Fruit fly (Drosophila melanogaster): Measurements from ENCODE around the gene ScsbetaA.

ScsbetaA gene

dm6 chr3R:8931777-8932345 is 6.7 kb upstream of the ScsbetaA start, which contains the start of gene pyd (continued):
- TF ChIP-seq CG17802 (tag; optimal IDR thresholded peaks at IDR 0.05) (peak; percentile 39), lbe (GFP tag; optimal IDR thresholded peaks at IDR 0.05) (peak; percentile 3), HmgD (GFP tag; optimal IDR thresholded peaks at IDR 0.05) (peak; percentile 75), tx (GFP tag; optimal IDR thresholded peaks at IDR 0.05) (peak; percentile 49), ranshi (GFP tag; IDR thresholded peaks at IDR 0.05) (0 out of 2 replicates have a peak, but pooled peaks have one; percentile 41), CG2202 (tag; optimal IDR thresholded peaks at IDR 0.05) (peak; percentile 19), schlank (tag; optimal IDR thresholded peaks at IDR 0.05) (peak; percentile 40), Drgx (GFP tag; IDR thresholded peaks at IDR 0.05) (no peak; the same call in 1 of the 2 replicates), Hand (GFP tag; optimal IDR thresholded peaks at IDR 0.05) (no peak), p53 (GFP tag; optimal IDR thresholded peaks at IDR 0.05) (peak; percentile 43), CG31441 (GFP tag; IDR thresholded peaks at IDR 0.05) (peak; percentile 44), CG9932 (GFP tag; IDR thresholded peaks at IDR 0.05) (peak; percentile 63), CG3281 (GFP tag; optimal IDR thresholded peaks at IDR 0.05) (peak; percentile 59), nmo (GFP tag; optimal IDR thresholded peaks at IDR 0.05) (peak; percentile 76), tio (GFP tag; optimal IDR thresholded peaks at IDR 0.05) (no peak), CG1233 (GFP tag; optimal IDR thresholded peaks at IDR 0.05) (peak; percentile 75), Mes4 (GFP tag; optimal IDR thresholded peaks at IDR 0.05) (peak; percentile 7), twi (tag; optimal IDR thresholded peaks at IDR 0.05) (peak; percentile 54), ap (GFP tag; IDR thresholded peaks at IDR 0.05) (no peak; the same call in 1 of the 2 replicates), CkIIα-i1 (GFP tag; IDR thresholded peaks at IDR 0.05) (no peak), Nf-YC (tag; optimal IDR thresholded peaks at IDR 0.05) (peak; percentile 64), lmd (GFP tag; IDR thresholded peaks at IDR 0.05) (no peak; the same call in 1 of the 2 replicates), Eip74EF (GFP tag; optimal IDR thresholded peaks at IDR 0.05) (peak in 1 of 2 experiments; percentile 26), mirr (GFP tag; optimal IDR thresholded peaks at IDR 0.05) (peak; percentile 57), CG14965 (GFP tag; optimal IDR thresholded peaks at IDR 0.05; ENCODE audit: borderline replicate concordance) (no peak), ac (GFP tag; optimal IDR thresholded peaks at IDR 0.05) (peak; percentile 85), CG4617 (GFP tag; optimal IDR thresholded peaks at IDR 0.05; ENCODE audit: borderline replicate concordance) (peak; percentile 45), lilli (GFP tag; optimal IDR thresholded peaks at IDR 0.05) (peak; percentile 75), inv (GFP tag; IDR thresholded peaks at IDR 0.05; ENCODE audit: partially characterized antibody) (peak; percentile 21; the same call in 1 of the 2 replicates), pnt (GFP tag; optimal IDR thresholded peaks at IDR 0.05) (peak; percentile 46), onecut (GFP tag; IDR thresholded peaks at IDR 0.05) (peak; percentile 49), CG12659 (GFP tag; optimal IDR thresholded peaks at IDR 0.05) (peak; percentile 67), ash1 (GFP tag; optimal IDR thresholded peaks at IDR 0.05) (peak; percentile 31), Blimp-1 (GFP tag; optimal IDR thresholded peaks at IDR 0.05) (peak; percentile 48), CG7987 (GFP tag; optimal IDR thresholded peaks at IDR 0.05) (peak; percentile 53), Max (GFP tag; optimal IDR thresholded peaks at IDR 0.05) (peak; percentile 65), Jarid2 (GFP tag; optimal IDR thresholded peaks at IDR 0.05) (peak; percentile 99), Dll (GFP tag; IDR thresholded peaks at IDR 0.05; ENCODE audit: partially characterized antibody) (peak; percentile 69), Stat92E (GFP tag; optimal IDR thresholded peaks at IDR 0.05) (peak in 1 of 3 experiments; percentile 83), NK7.1 (GFP tag; optimal IDR thresholded peaks at IDR 0.05) (peak; percentile 51), luna (GFP tag; optimal IDR thresholded peaks at IDR 0.05) (peak; percentile 6), exex (tag; optimal IDR thresholded peaks at IDR 0.05) (no peak), pros (GFP tag; optimal IDR thresholded peaks at IDR 0.05) (peak; percentile 63), trh (GFP tag; optimal IDR thresholded peaks at IDR 0.05) (no peak), CG7372 (GFP tag; IDR thresholded peaks at IDR 0.05) (no peak), Lim3 (GFP tag; IDR thresholded peaks at IDR 0.05) (no peak), bbx (GFP tag; IDR thresholded peaks at IDR 0.05; ENCODE audit: partially characterized antibody) (peak; percentile 71), psq (GFP tag; optimal IDR thresholded peaks at IDR 0.05) (peak; percentile 65), CG1602 (GFP tag; optimal IDR thresholded peaks at IDR 0.05) (peak; percentile 36)
